Fruit fly (Drosophila melanogaster): Measurements from ENCODE around the gene Mcm6.

The Mcm6 gene

dm6 chrX:6719259-6719658 lies 45.1 kb downstream of the Mcm6 start (continued):
- TF ChIP-seq B-H2 (GFP tag; optimal IDR thresholded peaks at IDR 0.05) (no peak), CG5245 (GFP tag; optimal IDR thresholded peaks at IDR 0.05) (no peak), CG13894 (tag; optimal IDR thresholded peaks at IDR 0.05) (no peak), MBD-R2 (GFP tag; IDR thresholded peaks at IDR 0.05) (no peak), lmd (GFP tag; IDR thresholded peaks at IDR 0.05) (0 out of 2 replicates have a peak, but pooled peaks have one; percentile 12), oc (tag; optimal IDR thresholded peaks at IDR 0.05) (no peak), Rx (GFP tag; IDR thresholded peaks at IDR 0.05) (no peak), PHDP (tag; optimal IDR thresholded peaks at IDR 0.05) (peak; percentile 15), Hand (GFP tag; optimal IDR thresholded peaks at IDR 0.05) (no peak), zfh1 (GFP tag; IDR thresholded peaks at IDR 0.05) (peak; percentile 20; the same call in 1 of the 3 replicates), nom (GFP tag; optimal IDR thresholded peaks at IDR 0.05) (no peak), NfI (GFP tag; optimal IDR thresholded peaks at IDR 0.05) (peak; percentile 19), Opbp (GFP tag; IDR thresholded peaks at IDR 0.05; ENCODE audit: partially characterized antibody) (no peak), CG13296 (GFP tag; optimal IDR thresholded peaks at IDR 0.05) (no peak), CG31441 (GFP tag; IDR thresholded peaks at IDR 0.05) (peak; percentile 33; the same call in 1 of the 2 replicates), CG12659 (GFP tag; optimal IDR thresholded peaks at IDR 0.05) (no peak), CG11093 (GFP tag; IDR thresholded peaks at IDR 0.05) (no peak), CG34224 (GFP tag; IDR thresholded peaks at IDR 0.05; ENCODE audit: partially characterized antibody) (no peak), bigmax (GFP tag; optimal IDR thresholded peaks at IDR 0.05) (no peak), B-H1 (GFP tag; IDR thresholded peaks at IDR 0.05) (no peak), CG6813 (GFP tag; optimal IDR thresholded peaks at IDR 0.05) (no peak), CG15479 (GFP tag; optimal IDR thresholded peaks at IDR 0.05) (no peak), slou (GFP tag; optimal IDR thresholded peaks at IDR 0.05) (no peak), nau (GFP tag; optimal IDR thresholded peaks at IDR 0.05) (no peak), tx (GFP tag; optimal IDR thresholded peaks at IDR 0.05) (no peak), CG17912 (GFP tag; optimal IDR thresholded peaks at IDR 0.05) (no peak), CG10321 (GFP tag; IDR thresholded peaks at IDR 0.05) (no peak), Optix (GFP tag; IDR thresholded peaks at IDR 0.05) (no peak), Elba2 (GFP tag; optimal IDR thresholded peaks at IDR 0.05) (no peak), tio (GFP tag; optimal IDR thresholded peaks at IDR 0.05) (no peak), Abd-B (GFP tag; optimal IDR thresholded peaks at IDR 0.05) (peak; percentile 12), CG7372 (GFP tag; IDR thresholded peaks at IDR 0.05) (no peak), CG13424 (tag; optimal IDR thresholded peaks at IDR 0.05) (no peak), pros (GFP tag; optimal IDR thresholded peaks at IDR 0.05) (no peak), dmrt99B (tag; optimal IDR thresholded peaks at IDR 0.05) (peak; percentile 32), crc (GFP tag; optimal IDR thresholded peaks at IDR 0.05) (no peak), Oaz (GFP tag; IDR thresholded peaks at IDR 0.05) (no peak), unc-4 (GFP tag; IDR thresholded peaks at IDR 0.05; ENCODE audit: partially characterized antibody) (no peak), CG7839 (tag; optimal IDR thresholded peaks at IDR 0.05) (peak; percentile 42), az2 (GFP tag; optimal IDR thresholded peaks at IDR 0.05) (no peak), CG16779 (GFP tag; IDR thresholded peaks at IDR 0.05) (no peak), Mrtf (GFP tag; IDR thresholded peaks at IDR 0.05) (no peak), Neu2 (GFP tag; optimal IDR thresholded peaks at IDR 0.05; ENCODE audit: borderline replicate concordance) (no peak), CG10366 (GFP tag; IDR thresholded peaks at IDR 0.05) (no peak), mld (GFP tag; IDR thresholded peaks at IDR 0.05; ENCODE audit: partially characterized antibody) (no peak), fu2 (GFP tag; optimal IDR thresholded peaks at IDR 0.05) (no peak), sens-2 (GFP tag; IDR thresholded peaks at IDR 0.05) (no peak), sr (GFP tag; IDR thresholded peaks at IDR 0.05) (no peak), bsh (GFP tag; optimal IDR thresholded peaks at IDR 0.05) (peak in 1 of 2 experiments; percentile 57), CG9215 (GFP tag; IDR thresholded peaks at IDR 0.05) (no peak), org-1 (GFP tag; optimal IDR thresholded peaks at IDR 0.05) (no peak)
